Worm (Caenorhabditis elegans) whole organism, L2 larva: ENCODE data around the gene F22D3.4.

ENCODE experiments used
- C34F6.9 ChIP-seq: fragments of 150-350 bp; optimal IDR thresholded peaks from 2 replicates; lab custom pipeline; 2014; ENCODE audit warnings: missing biosample characterization, missing genetic modification characterization
- F13H6.1 ChIP-seq: sonication (generic microtip); optimal IDR thresholded peaks from 2 replicates; lab custom pipeline; 2016; ENCODE audit warnings: missing genetic modification characterization, missing compliant biosample characterization
- R02D3.7 ChIP-seq: fragments of 150-350 bp; optimal IDR thresholded peaks from 2 replicates; lab custom pipeline; 2014; ENCODE audit warnings: missing biosample characterization, missing genetic modification characterization
- ZK546.5 ChIP-seq: sonication (generic microtip); optimal IDR thresholded peaks from 2 replicates; lab custom pipeline; 2017; ENCODE audit warnings: missing biosample characterization, missing genetic modification characterization
- ama-1 ChIP-seq: fragments of 150-350 bp; optimal IDR thresholded peaks from 2 replicates; lab custom pipeline; 2018; ENCODE audit warnings: inconsistent platforms
- blmp-1 ChIP-seq: sonication (generic microtip); optimal IDR thresholded peaks from 2 replicates; lab custom pipeline; 2017; ENCODE audit warnings: missing genetic modification characterization, mild to moderate bottlenecking, missing compliant biosample characterization, antibody characterized with exemption, moderate library complexity; ENCODE audit not compliant: insufficient read depth
- crh-2 ChIP-seq: sonication (generic microtip); optimal IDR thresholded peaks from 2 replicates; lab custom pipeline; 2017; ENCODE audit warnings: missing biosample characterization, missing genetic modification characterization
- dmd-4 ChIP-seq: sonication (generic microtip); optimal IDR thresholded peaks from 2 replicates; lab custom pipeline; 2017; ENCODE audit warnings: missing biosample characterization, missing genetic modification characterization
- egl-27 ChIP-seq: sonication (generic microtip); optimal IDR thresholded peaks from 3 replicates; lab custom pipeline; 2017; ENCODE audit warnings: missing biosample characterization, missing genetic modification reagents, missing genetic modification characterization
- elt-1 ChIP-seq: fragments of 150-350 bp; optimal IDR thresholded peaks from 2 replicates; lab custom pipeline; 2014; ENCODE audit warnings: missing biosample characterization, missing genetic modification characterization
- fos-1 ChIP-seq: fragments of 150-350 bp; optimal IDR thresholded peaks from 2 replicates; lab custom pipeline; 2014; ENCODE audit warnings: missing biosample characterization, missing genetic modification characterization
- gmeb-1 ChIP-seq: fragments of 150-350 bp; optimal IDR thresholded peaks from 2 replicates; lab custom pipeline; 2014; ENCODE audit warnings: missing biosample characterization, missing genetic modification characterization
- lin-13 ChIP-seq: fragments of 150-350 bp; optimal IDR thresholded peaks from 2 replicates; lab custom pipeline; 2014; ENCODE audit warnings: missing biosample characterization, missing genetic modification reagents, missing genetic modification characterization
- lsy-2 ChIP-seq, 2 experiments: fragments of 150-350 bp in 1 of 2; sonication (generic microtip) in 1 of 2; optimal IDR thresholded peaks; 2 replicates each; lab custom pipeline; 2014 to 2017; ENCODE audit warnings: missing biosample characterization in 2 of 2, missing genetic modification characterization in 2 of 2
- mab-5 ChIP-seq: fragments of 150-350 bp; optimal IDR thresholded peaks from 2 replicates; lab custom pipeline; 2014; ENCODE audit warnings: missing biosample characterization, missing genetic modification characterization
- mdl-1 ChIP-seq, 2 experiments: fragments of 150-350 bp in 1 of 2; sonication (generic microtip) in 1 of 2; optimal IDR thresholded peaks; 2 replicates each; lab custom pipeline; 2017; ENCODE audit warnings: missing biosample characterization in 2 of 2, missing genetic modification characterization in 2 of 2
- nhr-10 ChIP-seq: sonication (generic microtip); optimal IDR thresholded peaks from 2 replicates; lab custom pipeline; 2017; ENCODE audit warnings: missing biosample characterization, missing genetic modification characterization
- nhr-11 ChIP-seq: fragments of 150-350 bp; optimal IDR thresholded peaks from 2 replicates; lab custom pipeline; 2014; ENCODE audit warnings: missing biosample characterization, missing genetic modification characterization
- nhr-129 ChIP-seq: fragments of 150-350 bp; optimal IDR thresholded peaks from 2 replicates; lab custom pipeline; 2014; ENCODE audit warnings: missing biosample characterization, missing genetic modification characterization
- nhr-21 ChIP-seq: fragments of 150-350 bp; optimal IDR thresholded peaks from 2 replicates; lab custom pipeline; 2014; ENCODE audit warnings: missing biosample characterization, missing genetic modification characterization
- nhr-23 ChIP-seq: fragments of 150-350 bp; optimal IDR thresholded peaks from 2 replicates; lab custom pipeline; 2014; ENCODE audit warnings: missing biosample characterization, missing genetic modification reagents, missing genetic modification characterization
- nhr-25 ChIP-seq: fragments of 150-350 bp; sonication (generic microtip); optimal IDR thresholded peaks from 3 replicates; lab custom pipeline; 2014; ENCODE audit warnings: missing biosample characterization, missing genetic modification characterization
- nhr-6 ChIP-seq: fragments of 150-350 bp; optimal IDR thresholded peaks from 2 replicates; lab custom pipeline; 2014; ENCODE audit warnings: missing biosample characterization, missing genetic modification characterization
- nhr-77 ChIP-seq: fragments of 150-350 bp; optimal IDR thresholded peaks from 2 replicates; lab custom pipeline; 2014; ENCODE audit warnings: missing biosample characterization, missing genetic modification characterization
- peb-1 ChIP-seq: fragments of 150-350 bp; optimal IDR thresholded peaks from 2 replicates; lab custom pipeline; 2014; ENCODE audit warnings: missing biosample characterization, missing genetic modification characterization
- sma-3 ChIP-seq: sonication (generic microtip); optimal IDR thresholded peaks from 2 replicates; lab custom pipeline; 2016; ENCODE audit warnings: missing genetic modification reagents, missing genetic modification characterization, missing compliant biosample characterization
- sma-9 ChIP-seq, 2 experiments: fragments of 150-350 bp in 1 of 2; sonication (generic microtip) in 1 of 2; optimal IDR thresholded peaks; 2 replicates each; lab custom pipeline; 2014 to 2016; ENCODE audit warnings: missing genetic modification characterization in 2 of 2, mild to moderate bottlenecking in 1 of 2, missing biosample characterization in 1 of 2, missing compliant biosample characterization in 1 of 2, missing genetic modification reagents in 1 of 2, moderate library complexity in 1 of 2
- snpc-4 ChIP-seq: fragments of 150-350 bp; optimal IDR thresholded peaks from 2 replicates; lab custom pipeline; 2014; ENCODE audit warnings: missing biosample characterization, missing genetic modification characterization
- unc-39 ChIP-seq: fragments of 150-350 bp; optimal IDR thresholded peaks from 2 replicates; lab custom pipeline; 2014; ENCODE audit warnings: missing biosample characterization, missing genetic modification characterization
- unc-55 ChIP-seq: fragments of 150-350 bp; sonication (generic microtip); optimal IDR thresholded peaks from 3 replicates; lab custom pipeline; 2014; ENCODE audit warnings: missing biosample characterization, missing genetic modification reagents, missing genetic modification characterization
- zag-1 ChIP-seq: fragments of 150-350 bp; optimal IDR thresholded peaks from 2 replicates; lab custom pipeline; 2014; ENCODE audit warnings: missing biosample characterization, missing genetic modification characterization
- ztf-11 ChIP-seq: sonication (generic microtip); optimal IDR thresholded peaks from 2 replicates; lab custom pipeline; 2017; ENCODE audit warnings: missing biosample characterization, missing genetic modification characterization

Gene F22D3.4

DNA sequence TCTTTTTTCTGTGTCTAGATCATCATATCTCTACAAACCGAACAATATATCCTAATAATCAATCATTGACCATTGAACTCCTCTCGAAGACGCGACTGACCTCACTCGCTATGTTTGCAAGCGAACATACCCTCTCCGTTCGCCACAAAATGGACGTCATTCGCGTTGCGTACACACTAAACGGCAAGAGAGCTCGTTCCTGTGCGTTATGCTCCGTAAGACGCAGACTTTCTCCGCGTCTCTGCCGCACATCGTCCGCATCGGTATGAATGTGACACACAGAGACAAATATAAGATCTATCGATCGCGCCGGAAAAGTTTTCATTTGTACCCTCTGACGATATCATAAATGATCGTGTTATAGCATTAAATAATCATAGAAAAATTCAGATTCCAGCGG, 1.3 kb downstream of the F22D3.4 start:
- TF ChIP-seq ZK546.5 (tag; lab: Kevin White, UChicago) (no peak), lin-13 (GFP tag; lab: Kevin White, UChicago) (no peak), F13H6.1 (tag; lab: Kevin White, UChicago) (no peak), ztf-11 (tag; lab: Kevin White, UChicago) (no peak)

DNA sequence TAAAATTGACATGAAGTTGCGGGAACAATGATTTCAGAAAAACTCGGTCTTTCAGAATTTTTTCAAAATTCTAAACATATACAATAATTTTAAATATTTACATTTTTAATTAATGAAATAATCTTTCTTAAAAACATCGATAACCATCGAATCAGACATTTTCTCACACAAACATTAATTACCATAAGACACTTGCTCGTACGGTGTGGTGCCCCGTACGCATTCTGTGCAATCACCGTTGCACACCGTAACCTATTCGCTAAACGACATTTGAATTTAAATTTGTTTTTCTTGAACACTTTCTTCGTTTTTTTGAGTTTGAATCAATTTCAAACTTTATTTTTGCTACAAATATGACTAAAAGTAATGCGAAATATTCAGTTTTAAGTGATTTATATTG, 3.6 kb downstream of the F22D3.4 start:
- no peak for TF ChIP-seq nhr-10 (tag; lab: Kevin White, UChicago)
- no peak for TF ChIP-seq elt-1
- no peak for TF ChIP-seq peb-1 (tag; lab: Kevin White, UChicago)
- no peak for TF ChIP-seq unc-39
- no peak for TF ChIP-seq egl-27 (tag; lab: Kevin White, UChicago)
- no peak for TF ChIP-seq unc-55
- TF ChIP-seq lsy-2 (tag; optimal IDR thresholded peaks at IDR 0.05; lab: Kevin White, UChicago): no peak
- no peak for TF ChIP-seq ztf-11 (tag; lab: Kevin White, UChicago)
- TF ChIP-seq, all 48 proteins: peak for 0

DNA sequence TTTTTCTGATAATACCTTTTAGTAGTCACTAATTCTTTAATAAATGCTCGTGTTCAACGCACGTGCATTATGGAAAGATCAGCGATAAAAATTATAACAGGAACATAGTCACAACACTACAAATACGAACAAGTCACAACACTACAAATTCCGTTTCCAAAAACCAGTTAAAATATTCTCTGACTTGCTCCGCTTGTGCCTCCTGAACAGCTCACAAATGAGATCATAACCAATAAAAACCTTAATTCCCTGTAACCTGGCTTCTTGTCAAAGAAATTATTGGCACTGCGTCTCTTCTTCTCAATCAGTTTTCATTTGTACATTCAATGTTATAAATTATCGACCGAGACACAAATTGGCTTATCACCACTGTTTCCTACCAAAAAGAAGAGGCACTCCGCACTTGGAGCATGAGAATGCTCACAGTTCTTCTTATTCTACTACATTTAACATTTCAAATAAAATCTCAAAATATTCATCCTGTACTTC, 8.0 kb downstream of the F22D3.4 start, which contains the start of gene B0252.1:
Gene B0252.1 (plus strand): TSS at position 318 of the 489 bp plus-strand sequence.
- TF ChIP-seq zag-1 (tag; lab: Kevin White, UChicago) (no peak), fos-1 (tag; lab: Kevin White, UChicago) (peak; percentile 47)

DNA sequence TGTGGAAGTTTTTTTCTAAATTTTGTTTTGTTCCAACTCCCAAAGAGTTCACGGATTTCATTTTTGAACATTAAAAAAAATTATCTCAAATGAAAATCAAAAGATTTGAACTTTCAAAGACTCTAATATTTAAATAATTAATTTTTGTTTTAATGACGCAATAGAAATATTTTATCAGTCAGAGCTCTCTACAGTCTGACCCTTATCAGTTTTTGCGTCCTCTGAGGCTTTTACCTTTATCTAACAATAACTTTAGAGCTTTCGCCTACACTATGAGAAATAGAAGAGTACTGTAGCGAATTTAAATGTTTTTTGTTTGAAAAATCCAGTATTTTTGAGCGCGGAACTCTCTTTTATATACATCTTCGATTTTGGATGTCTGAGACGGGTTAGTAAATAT, 8.5 kb downstream of the F22D3.4 start, which contains the start of gene B0252.5:
Gene B0252.5 (minus strand): TSS at position 17 of the 400 bp plus-strand sequence.
- TF ChIP-seq ZK546.5 (tag; lab: Kevin White, UChicago): no peak
- peak; percentile 37 for TF ChIP-seq sma-9 (GFP tag; optimal IDR thresholded peaks at IDR 0.05; lab: Kevin White, UChicago)
- TF ChIP-seq sma-9 (tag; optimal IDR thresholded peaks at IDR 0.05; lab: Kevin White, UChicago): no peak
- peak; percentile 53 for TF ChIP-seq fos-1 (tag; lab: Kevin White, UChicago)
- no peak for TF ChIP-seq blmp-1 (tag; lab: Kevin White, UChicago)
- TF ChIP-seq, all 48 proteins: peak for 2

DNA sequence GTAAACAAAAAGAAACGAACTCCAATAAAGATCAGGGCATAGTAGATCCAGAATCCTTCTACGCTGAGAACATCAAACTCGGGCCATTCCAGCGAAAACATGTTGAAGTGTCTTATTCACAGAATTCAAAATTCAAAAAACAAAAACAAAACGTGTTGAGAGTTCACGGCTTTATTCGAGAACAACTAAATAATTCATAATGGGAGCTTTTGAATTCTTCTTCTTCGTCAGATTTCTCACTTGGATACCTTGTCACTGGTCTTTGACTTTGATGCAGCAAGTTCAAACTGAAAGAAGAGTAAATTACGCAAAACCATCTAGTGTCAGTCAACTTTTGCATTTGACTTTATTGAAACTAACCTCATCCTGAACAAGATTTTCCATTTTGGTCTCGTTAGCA, 9.7 kb downstream of the F22D3.4 start, which contains the start of gene B0252.11:
Gene B0252.11 (minus strand): TSS at position 101 of the 400 bp plus-strand sequence.
- no peak for TF ChIP-seq nhr-21
- TF ChIP-seq nhr-77 (tag; lab: Kevin White, UChicago): no peak
- TF ChIP-seq fos-1 (tag; lab: Kevin White, UChicago): no peak

DNA sequence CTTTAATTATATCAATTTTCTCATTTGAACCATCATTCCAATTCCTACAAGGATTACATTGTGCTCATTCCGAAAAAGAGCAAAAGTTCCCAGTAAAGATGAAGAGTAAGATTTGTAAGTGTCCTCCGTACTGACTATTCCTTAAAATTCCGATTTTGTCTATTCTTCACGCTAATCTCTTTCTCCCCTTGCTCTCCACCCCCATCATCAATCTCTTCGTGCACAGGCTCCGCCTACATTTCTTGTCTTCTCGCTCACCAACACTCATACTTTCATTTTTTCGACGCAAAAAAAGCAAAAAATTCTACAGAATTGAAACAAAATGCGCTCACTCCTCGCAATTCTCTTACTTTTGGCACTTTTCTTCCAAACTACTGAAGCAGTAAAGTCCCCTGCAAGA, 11.5 kb downstream of the F22D3.4 start, which contains the start of gene B0252.8:
Gene B0252.8 (plus strand): TSS at position 292 of the 400 bp plus-strand sequence.
- TF ChIP-seq nhr-6 (tag; lab: Kevin White, UChicago) (no peak), R02D3.7 (tag; lab: Kevin White, UChicago) (no peak), mab-5 (tag; lab: Kevin White, UChicago) (peak; percentile 1), nhr-25 (tag; lab: Kevin White, UChicago) (no peak), C34F6.9 (tag; lab: Kevin White, UChicago) (peak; percentile 2), unc-55 (peak; percentile 52)

DNA sequence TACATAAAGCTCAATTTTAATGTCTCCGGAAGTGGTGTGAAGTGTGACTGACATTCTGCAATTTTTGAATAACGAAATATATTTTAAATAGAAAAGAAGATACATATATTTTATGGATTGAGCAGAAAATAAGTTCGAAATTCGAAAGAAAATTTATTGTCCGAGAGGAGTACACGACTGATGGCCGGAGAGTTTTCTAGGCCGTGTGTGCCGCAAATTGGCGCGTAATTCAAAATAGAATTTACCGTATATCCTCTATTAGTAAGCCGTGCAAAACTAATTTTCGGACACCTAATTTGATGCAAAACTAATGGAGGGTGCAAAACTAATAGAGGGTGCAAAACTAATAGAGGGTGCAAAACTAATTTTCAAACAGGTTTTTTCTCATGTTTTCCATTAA, 14.1 kb downstream of the F22D3.4 start, which contains the start of gene cyn-10:
Gene cyn-10 (minus strand): TSS at position 57 of the 400 bp plus-strand sequence.
- TF ChIP-seq nhr-11 (tag; lab: Kevin White, UChicago) (no peak), nhr-129 (peak; percentile 27), nhr-21 (peak; percentile 56), ama-1 (lab: Kevin White, UChicago) (no peak), nhr-6 (tag; lab: Kevin White, UChicago) (peak; percentile 57), F13H6.1 (tag; lab: Kevin White, UChicago) (peak; percentile 77), dmd-4 (no peak), mdl-1 (tag; optimal IDR thresholded peaks at IDR 0.05; lab: Kevin White, UChicago) (no peak), unc-55 (peak; percentile 70), lsy-2 (tag; optimal IDR thresholded peaks at IDR 0.05; lab: Kevin White, UChicago) (peak; percentile 70 to 81), sma-3 (GFP tag; lab: Kevin White, UChicago) (peak; percentile 86), zag-1 (tag; lab: Kevin White, UChicago) (no peak), crh-2 (peak; percentile 50), nhr-23 (no peak), C34F6.9 (tag; lab: Kevin White, UChicago) (peak; percentile 59), snpc-4 (tag; lab: Kevin White, UChicago) (peak; percentile 49), blmp-1 (tag; lab: Kevin White, UChicago) (peak; percentile 7), gmeb-1 (tag; lab: Kevin White, UChicago) (peak; percentile 94), lin-13 (GFP tag; lab: Kevin White, UChicago) (peak; percentile 65), sma-9 (GFP tag; optimal IDR thresholded peaks at IDR 0.05; lab: Kevin White, UChicago) (peak; percentile 96), sma-9 (tag; optimal IDR thresholded peaks at IDR 0.05; lab: Kevin White, UChicago) (no peak)
